Worm (Caenorhabditis elegans) whole organism, dauer: ENCODE data around the gene csb-1.

ENCODE experiments used
- unc-62 ChIP-seq: sonication (generic microtip); optimal IDR thresholded peaks from 2 replicates; lab custom pipeline; 2017; ENCODE audit warnings: missing biosample characterization, missing genetic modification reagents, missing genetic modification characterization

The csb-1 gene

DNA sequence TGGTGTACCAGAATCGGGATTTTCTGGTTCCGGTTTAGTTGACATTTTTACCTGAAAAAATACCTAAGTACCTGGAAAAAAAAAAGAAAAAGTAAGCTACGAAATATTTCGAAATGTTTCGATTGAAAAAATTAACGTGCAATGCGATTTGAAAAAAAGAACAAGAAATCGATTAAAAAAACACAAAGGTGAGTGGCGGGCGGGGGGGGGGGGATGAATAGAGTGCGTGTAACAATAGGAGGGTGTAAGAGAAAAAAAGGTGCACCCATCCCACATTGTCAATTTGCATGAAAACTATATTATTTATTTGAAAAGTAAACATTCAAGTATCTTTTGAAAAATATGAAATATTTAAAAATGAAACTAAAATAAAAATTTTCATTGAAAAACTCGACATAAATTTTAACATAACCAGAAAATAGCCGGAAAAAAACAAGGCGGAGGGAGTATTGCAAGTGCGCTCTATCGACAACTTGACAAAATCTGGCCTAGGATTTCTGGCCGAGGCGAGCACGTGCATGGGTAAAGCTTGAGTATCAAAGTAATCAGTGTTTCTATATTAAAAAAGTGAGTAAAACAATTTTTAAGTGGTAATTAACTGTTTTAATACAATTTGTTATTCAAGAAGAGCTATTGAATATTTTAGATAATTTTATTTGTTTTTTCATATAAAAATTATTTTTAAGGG lies at the start of gene csb-1, which contains the start of gene F53H4.4:
Gene csb-1, minus strand, starts transcription at position 51 of the 688 bp plus-strand sequence.
Gene F53H4.4, plus strand, starts transcription at position 520 of the 688 bp plus-strand sequence.
- no peak for TF ChIP-seq unc-62 (GFP tag; lab: Kevin White, UChicago)

DNA sequence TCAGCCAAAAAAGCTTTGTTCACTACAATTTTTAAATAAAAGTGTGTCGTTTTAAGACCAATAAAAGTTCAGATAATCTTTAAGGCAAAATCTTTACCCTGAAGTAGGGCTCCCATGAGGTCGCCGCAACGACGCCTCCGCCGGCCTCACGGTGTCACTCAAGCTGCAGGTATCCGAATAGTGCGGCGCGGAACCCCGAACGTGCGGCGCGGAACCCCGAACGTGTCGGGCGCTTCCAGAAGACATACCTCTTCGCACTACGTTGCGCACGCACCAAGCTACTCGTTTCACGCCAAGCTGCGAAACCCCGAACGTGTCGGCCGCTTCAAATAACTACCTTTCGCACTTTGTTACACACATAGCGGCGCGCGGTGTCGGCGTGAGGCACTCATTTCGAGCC lies 47.1 kb upstream of the csb-1 start:
- no peak for TF ChIP-seq unc-62 (GFP tag; lab: Kevin White, UChicago)

- no peak for TF ChIP-seq unc-62 (GFP tag; lab: Kevin White, UChicago)
Measured at ce11 chrX:15910328-15910727, 44.6 kb upstream of the csb-1 start, which contains the start of gene npr-33. npr-33 (plus strand) TSS chrX:15910628.

DNA sequence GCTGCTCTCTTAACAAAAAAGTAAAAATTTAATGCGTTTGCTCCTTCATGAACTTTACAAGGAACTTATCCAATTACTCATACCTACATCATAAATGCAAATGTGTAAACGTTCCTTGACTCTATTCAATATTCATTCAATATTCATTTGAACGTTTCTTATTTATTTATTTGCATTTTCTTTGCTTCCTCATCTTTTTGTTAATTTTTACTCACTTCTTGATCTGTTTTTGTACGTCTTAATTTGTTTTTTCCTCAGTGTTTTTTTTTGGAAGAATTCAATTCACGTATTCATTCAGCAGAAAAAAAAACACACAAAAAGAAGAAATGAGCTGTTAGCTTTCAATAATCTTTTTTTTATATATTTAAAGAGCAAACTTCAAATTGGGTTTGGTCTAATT lies 37.1 kb upstream of the csb-1 start:
- TF ChIP-seq unc-62 (GFP tag; lab: Kevin White, UChicago) = no peak

ce11 chrX:15901214-15901613 lies 35.5 kb upstream of the csb-1 start:
- TF ChIP-seq unc-62 (GFP tag; lab: Kevin White, UChicago) = no peak

DNA sequence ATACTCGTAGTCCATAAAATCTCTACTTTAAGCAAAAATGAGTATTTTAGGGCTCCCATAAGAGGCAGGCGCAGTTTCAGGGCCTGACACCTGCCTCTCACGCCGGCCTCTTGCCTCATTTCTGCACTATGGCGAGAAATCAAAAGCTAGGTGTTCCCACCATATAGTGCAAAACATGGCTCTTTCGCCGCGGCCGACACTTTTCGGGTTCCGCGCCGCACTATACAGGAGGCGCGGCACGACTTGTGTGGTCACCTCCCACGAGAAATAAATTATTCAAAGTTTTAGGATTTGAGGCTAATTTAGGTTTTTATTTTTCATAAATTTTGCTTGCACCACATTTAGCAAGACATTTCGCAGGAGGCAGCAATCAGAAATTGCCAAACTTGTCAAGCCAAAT lies 26.8 kb upstream of the csb-1 start:
- TF ChIP-seq unc-62 (GFP tag; lab: Kevin White, UChicago) = no peak

DNA sequence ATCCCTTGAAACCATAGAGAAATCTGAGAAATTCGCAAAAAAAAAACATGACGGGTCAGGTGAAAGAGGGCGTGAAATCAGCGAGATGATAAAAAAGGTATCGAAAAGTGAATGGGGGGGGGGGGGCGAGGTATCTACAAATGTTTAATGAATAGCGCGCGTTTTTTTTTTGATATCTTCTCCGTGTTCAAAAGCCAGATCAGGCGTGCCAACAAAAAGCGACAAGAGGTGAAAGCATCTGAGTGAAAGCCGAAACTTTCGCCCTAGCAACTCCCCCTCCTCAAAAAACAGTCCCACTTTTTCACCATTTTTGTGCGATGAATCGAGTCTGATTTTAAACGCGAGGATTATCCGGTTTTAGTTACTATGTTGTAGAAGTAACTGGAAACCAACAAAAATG lies 22.3 kb upstream of the csb-1 start:
- no peak for TF ChIP-seq unc-62 (GFP tag; lab: Kevin White, UChicago)

- no peak for TF ChIP-seq unc-62 (GFP tag; lab: Kevin White, UChicago)
Measured at ce11 chrX:15887495-15887894, 21.8 kb upstream of the csb-1 start, which contains the start of gene F53H4.3. F53H4.3 (minus strand) TSS chrX:15887595.

- no peak for TF ChIP-seq unc-62 (GFP tag; lab: Kevin White, UChicago)
Measured at ce11 chrX:15884478-15884877, 18.8 kb upstream of the csb-1 start.

DNA sequence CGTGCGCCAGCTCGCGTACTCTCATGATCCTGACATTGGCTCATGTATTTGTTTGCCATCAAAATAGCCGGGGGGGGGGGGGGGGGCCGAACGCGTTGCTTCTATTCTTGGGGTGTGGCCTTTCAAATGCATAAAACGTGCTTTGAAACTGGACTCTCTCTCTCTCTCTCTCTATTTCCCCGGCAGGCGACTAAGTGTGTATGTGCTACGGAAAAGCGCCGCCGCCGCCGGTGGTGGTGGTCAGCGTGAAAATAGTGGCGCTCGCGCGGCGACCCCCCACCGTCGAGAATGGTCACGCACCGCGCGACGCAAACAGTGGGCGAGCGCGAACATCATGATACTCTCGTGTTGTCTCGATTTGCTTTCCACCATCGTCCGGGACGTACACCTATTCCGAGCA lies 15.3 kb upstream of the csb-1 start:
- TF ChIP-seq unc-62 (GFP tag; lab: Kevin White, UChicago) = no peak

DNA sequence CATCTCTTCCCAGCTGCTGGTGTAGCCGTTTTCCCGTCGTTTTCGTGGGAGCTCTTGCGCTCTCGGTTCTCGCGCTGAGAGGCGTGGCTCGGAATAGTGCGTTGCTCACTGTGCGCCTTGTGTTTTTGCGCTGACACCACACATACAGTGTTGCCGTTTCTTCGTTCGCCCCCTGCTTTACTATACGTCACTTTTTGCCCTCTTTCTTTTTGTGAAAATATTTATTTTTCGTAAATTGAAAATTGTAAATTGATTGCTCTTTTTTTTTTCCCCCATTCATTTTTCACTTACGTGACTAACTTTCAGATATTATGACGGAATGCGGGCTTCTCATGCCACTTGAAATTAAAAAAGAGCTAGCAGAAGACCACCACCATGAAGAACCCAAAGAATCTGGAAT lies 13.1 kb upstream of the csb-1 start, which contains the start of gene gmeb-2:
Gene gmeb-2, plus strand, starts transcription at position 301 of the 400 bp plus-strand sequence.
- no peak for TF ChIP-seq unc-62 (GFP tag; lab: Kevin White, UChicago)

ce11 chrX:15876936-15877335 lies 11.2 kb upstream of the csb-1 start:
- no peak for TF ChIP-seq unc-62 (GFP tag; lab: Kevin White, UChicago)

- no peak for TF ChIP-seq unc-62 (GFP tag; lab: Kevin White, UChicago)
Measured at ce11 chrX:15869589-15869988, 3.9 kb upstream of the csb-1 start.

DNA sequence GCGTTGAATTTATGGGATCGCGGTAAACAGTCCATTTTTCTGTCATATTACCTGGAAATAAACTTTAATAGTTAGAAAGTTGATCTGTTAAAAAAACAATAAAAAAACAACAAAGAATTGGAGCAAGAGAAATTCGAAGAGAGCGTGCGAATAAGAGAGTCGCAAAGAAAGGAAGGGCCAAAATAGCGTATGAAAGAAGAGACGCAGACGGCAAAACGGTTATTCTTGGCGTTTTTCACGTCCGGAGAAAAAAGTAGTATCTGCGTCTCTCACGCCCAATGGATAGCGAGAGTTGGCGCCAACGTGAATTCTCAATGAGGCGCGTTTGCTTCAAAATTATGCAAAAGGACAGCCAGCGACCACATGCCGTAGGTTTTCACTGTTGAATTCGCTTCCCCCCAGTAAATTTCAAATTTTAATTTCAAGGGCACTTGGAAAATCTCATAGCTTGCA lies 5.1 kb downstream of the csb-1 start, which contains the start of gene F53H4.6:
Gene F53H4.6, minus strand, starts transcription at position 51 of the 453 bp plus-strand sequence.
- no peak for TF ChIP-seq unc-62 (GFP tag; lab: Kevin White, UChicago)

ce11 chrX:15856853-15857252 lies 8.9 kb downstream of the csb-1 start, which contains the start of gene F53H4.2:
F53H4.2 (plus strand) TSS chrX:15857153.
- no peak for TF ChIP-seq unc-62 (GFP tag; lab: Kevin White, UChicago)

- no peak for TF ChIP-seq unc-62 (GFP tag; lab: Kevin White, UChicago)
Measured at ce11 chrX:15851013-15851412, 14.7 kb downstream of the csb-1 start.

DNA sequence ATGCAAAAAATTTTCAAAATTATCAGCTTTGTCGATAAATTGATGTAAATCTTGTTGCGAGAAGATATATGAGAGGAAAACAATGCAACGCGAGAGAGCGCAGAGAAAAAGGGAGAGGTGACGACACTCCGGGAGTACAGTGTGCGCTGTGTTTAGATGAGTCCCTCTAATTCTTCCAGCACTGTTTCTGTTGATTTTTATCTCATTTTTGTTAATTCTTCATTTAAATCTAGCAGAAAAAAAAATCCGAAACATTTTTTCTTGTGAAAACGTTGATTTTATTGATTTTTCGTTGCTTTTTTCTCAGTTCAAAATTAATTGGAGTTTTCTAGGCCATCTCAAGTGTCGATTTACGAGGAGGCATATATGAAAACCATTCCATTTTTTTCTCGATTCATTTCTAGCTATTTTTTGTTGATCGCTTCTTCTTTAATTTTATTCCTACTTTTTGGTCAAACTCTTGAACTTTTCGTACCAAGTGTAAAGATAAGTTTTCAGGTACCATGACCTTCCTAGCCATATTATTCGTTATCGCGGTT lies 16.3 kb downstream of the csb-1 start, which contains the start of gene acl-1:
Gene acl-1, plus strand, starts transcription at position 489 of the 539 bp plus-strand sequence.
- no peak for TF ChIP-seq unc-62 (GFP tag; lab: Kevin White, UChicago)
